Worm (Caenorhabditis elegans) whole organism, L4/young adult: ENCODE measurements around the gene ins-10.
A peak's percentile ranks its signal among the peaks of the same experiment; 100 is the strongest.
"Not testable (repeated sequence)": the region's sequence is repeated elsewhere in the genome, so short reads cannot be mapped to it uniquely, and the experiment has no call there.

Experiments used
- W03F9.2 ChIP-seq: fragments of 150-350 bp; optimal IDR thresholded peaks from 2 replicates; lab custom pipeline; 2014; ENCODE audit warnings: missing biosample characterization, missing genetic modification characterization
- dao-5 ChIP-seq: sonication (generic microtip); optimal IDR thresholded peaks from 2 replicates; lab custom pipeline; 2016; ENCODE audit warnings: missing genotype, missing genetic modification characterization, moderate library complexity, missing compliant biosample characterization
- him-1 ChIP-seq: sonication (generic microtip); optimal IDR thresholded peaks from 2 replicates; lab custom pipeline; 2016; ENCODE audit warnings: missing genotype, missing genetic modification reagents, missing genetic modification characterization, missing compliant biosample characterization

The ins-10 gene

DNA sequence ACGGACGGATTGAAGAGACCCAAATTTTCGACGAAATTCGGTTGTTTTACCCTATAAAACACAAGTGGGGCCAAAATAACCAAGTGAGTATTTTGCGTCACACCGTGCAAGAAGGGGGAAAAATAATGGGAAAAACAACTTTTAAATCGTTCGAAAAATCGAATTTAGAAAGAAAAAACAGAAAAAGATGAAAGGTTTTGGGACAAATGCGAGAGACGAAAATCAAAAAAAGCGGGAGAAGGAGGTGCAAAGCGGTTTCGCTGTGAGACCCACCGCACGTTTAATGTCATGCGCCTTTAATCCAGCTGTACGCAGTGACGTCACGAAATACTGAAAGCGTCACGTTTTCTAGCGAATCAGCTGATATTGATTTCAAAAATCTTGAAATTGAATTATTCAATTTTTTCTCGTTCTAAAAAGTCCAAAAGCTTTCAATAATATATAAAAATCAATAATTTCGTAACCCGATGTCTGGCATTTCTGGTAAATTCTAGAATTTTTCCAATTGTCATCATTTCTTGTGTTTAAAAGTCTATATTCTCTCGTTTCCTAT, 21.7 kb upstream of the ins-10 start, which contains the start of the genes ddx-17 and aip-1:
ddx-17 (minus strand) TSS at position 51 of the 553 bp plus-strand sequence.
aip-1 (plus strand) TSS at position 332 of the 553 bp plus-strand sequence.
- TF ChIP-seq dao-5 (tag; lab: Kevin White, UChicago) (no peak), him-1 (tag; lab: Kevin White, UChicago) (peak; percentile 68), W03F9.2 (peak; percentile 77)

DNA sequence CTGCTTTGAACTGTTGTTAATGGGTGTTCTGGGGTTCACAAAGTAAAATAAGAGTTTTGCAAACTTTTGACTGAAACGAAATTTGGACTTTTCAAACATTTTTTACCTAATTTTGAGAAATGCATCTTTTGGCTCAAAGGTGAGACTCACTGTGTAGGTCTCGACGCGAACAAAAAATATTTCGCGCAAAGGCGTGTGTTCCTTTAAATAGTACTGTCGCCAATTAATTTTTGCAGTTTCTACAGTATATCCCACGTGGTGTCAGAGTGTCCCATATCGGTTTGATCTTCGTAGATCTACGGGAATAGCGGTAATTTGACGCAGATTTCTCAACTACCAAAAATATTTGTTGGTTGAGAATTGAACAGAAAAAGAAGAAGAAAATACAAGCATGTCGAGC, 20.1 kb upstream of the ins-10 start:
- no peak for TF ChIP-seq dao-5 (tag; lab: Kevin White, UChicago)
- TF ChIP-seq him-1 (tag; lab: Kevin White, UChicago) = no peak
- TF ChIP-seq W03F9.2 = no peak

DNA sequence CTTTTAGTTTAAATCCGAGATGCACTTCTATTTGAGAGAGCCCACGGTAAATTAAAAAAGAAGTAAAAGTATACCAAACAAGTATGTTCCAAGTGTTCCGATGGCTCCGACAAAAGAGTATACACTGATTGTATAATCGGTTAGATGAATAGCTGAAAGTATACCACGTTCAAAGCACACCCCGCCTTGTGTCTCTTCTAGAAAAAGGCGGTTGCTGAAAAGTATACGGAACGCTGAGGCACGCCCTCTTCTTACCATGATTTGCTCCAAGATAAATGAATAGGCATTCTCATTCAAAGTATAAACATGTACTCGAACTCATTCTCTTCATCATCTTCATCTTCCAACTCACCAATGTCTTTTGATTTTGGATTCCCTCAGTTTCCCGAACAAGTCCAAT, 19.4 kb upstream of the ins-10 start, which contains the start of gene end-3:
end-3 (plus strand) TSS at position 301 of the 400 bp plus-strand sequence.
- TF ChIP-seq W03F9.2 (no peak), dao-5 (tag; lab: Kevin White, UChicago) (no peak), him-1 (tag; lab: Kevin White, UChicago) (no peak)

DNA sequence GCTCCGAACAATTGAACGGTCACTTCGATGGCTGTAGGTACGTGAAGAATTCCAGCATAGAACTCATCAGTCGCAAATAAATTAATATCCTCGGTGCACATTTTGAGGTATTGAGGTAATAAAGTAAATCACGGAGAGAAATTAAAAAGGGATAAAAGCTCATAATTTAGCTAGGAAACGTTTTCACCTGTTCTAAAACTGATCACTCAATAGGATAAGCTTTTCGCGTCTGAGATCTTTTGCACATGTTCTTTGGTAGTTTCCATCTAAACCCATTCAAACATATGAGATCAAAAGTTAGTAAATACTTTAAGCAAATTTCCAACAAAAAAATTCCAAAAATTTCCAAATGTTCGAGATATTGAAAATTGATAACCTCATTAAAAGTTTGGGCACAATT, 16.3 kb upstream of the ins-10 start, which contains the start of gene srh-308:
srh-308 (minus strand) TSS at position 101 of the 400 bp plus-strand sequence.
- no peak for TF ChIP-seq W03F9.2

DNA sequence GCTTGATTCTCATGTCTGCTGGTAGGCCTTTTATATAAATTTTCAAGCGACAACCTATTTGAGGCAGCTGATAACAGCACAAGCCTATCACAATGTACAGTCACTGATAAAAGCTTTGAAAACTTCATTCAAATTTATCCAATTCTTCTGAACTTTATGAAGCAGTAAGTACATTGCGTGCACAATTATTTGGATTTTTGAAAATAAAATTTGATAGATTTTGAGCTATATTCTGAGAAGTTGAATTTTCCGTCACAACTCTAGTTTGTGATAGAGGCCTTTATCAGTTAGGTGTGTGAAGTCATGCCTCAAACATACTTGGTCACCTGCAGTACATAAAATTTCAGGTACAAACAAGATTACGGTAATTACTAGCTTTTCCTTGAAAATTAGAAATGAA, 15.1 kb upstream of the ins-10 start, which contains the start of the genes mtl-2 and T08G5.1:
mtl-2 (minus strand) TSS at position 34 of the 400 bp plus-strand sequence.
T08G5.1 (plus strand) TSS at position 127 of the 400 bp plus-strand sequence.
- no peak for TF ChIP-seq W03F9.2
- TF ChIP-seq him-1 (tag; lab: Kevin White, UChicago) = no peak
- no peak for TF ChIP-seq dao-5 (tag; lab: Kevin White, UChicago)

DNA sequence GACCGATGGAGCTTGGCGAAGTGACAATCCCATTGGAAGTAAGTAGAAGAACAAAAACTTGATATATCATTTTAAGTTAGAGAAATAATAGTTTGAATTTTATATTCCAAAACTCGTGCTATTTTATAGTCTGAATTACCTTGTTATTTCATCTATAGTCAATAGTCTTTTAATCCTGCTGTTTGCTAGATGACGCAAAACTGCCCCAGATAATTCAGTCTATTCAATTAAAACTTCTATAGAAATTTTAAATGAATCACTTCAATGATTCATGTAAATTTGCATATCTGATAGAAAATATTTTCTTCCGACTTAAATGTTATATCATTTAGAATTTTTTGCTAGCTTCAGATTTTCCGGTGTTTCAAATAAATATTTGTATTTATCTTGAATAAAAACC, 10.7 kb upstream of the ins-10 start, which contains the start of gene T08G5.15:
T08G5.15 (minus strand) TSS at position 101 of the 400 bp plus-strand sequence.
- TF ChIP-seq him-1 (tag; lab: Kevin White, UChicago) = no peak
- no peak for TF ChIP-seq W03F9.2

DNA sequence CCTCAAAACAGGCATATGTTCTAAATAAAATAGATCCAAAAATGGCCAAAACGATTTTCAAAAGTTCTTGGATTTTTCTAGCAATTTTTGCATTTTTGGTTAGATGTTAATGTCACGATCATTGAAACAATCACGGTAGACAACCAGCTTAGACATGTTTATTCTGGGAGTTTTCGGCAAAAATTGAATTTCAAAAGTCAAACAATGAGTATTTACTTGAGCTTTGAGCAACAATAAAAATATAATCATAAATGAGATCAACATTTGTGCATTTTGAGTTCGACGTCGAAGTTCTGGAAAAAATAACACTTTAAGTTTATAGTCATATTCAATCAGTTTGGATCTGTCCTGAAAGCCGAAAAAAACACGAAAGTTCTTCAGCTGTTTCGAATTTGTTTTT, 7.6 kb upstream of the ins-10 start, which contains the start of gene T08G5.2:
T08G5.2 (minus strand) TSS at position 101 of the 400 bp plus-strand sequence.
- TF ChIP-seq dao-5 (tag; lab: Kevin White, UChicago) (no peak), W03F9.2 (no peak), him-1 (tag; lab: Kevin White, UChicago) (no peak)

DNA sequence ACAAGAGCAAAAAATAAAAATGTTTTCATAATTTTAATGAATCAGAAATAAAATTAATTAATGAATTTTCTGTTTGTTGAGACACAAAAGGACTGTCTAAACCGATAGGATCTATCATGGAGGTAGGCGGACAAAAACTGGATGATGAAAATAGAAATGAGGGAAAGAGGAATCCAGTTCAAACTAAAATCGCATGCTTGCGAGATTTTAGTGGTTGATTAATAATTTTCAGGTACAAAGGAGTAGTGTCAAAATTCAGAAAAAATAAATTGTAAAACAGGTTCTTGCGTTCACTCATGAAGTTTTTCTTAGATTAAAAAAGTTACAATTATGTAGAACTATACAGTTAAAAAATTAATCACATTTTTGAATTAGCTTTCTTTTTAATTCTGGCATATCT, 6.4 kb upstream of the ins-10 start, which contains the start of gene T08G5.3:
T08G5.3 (minus strand) TSS at position 101 of the 400 bp plus-strand sequence.
- TF ChIP-seq him-1 (tag; lab: Kevin White, UChicago) (no peak), dao-5 (tag; lab: Kevin White, UChicago) (no peak), W03F9.2 (no peak)

DNA sequence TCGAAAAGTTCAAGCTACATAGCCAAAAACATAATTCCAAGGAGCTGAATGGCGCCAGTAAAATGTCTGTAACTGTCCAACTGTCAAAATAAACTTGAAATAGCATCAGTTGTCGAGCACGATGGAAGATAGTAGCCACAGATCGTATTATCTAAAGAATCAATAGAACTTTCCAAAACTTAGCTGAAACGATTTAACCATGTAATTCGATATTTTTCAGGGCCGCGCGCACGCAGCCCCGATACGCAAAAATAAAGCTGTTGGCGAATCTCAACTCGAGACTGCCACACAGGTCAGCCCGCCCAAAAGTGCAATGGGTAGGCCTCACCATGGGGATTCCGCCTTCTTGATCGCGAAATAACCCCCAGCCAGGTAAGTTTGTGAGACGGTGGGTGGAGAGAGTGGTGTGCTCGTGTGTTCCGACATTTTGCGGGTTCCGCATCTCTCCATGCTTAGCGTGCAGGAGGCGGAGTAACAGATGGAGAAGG, 5.4 kb upstream of the ins-10 start:
- no peak for TF ChIP-seq him-1 (tag; lab: Kevin White, UChicago)
- TF ChIP-seq W03F9.2 = no peak
- TF ChIP-seq dao-5 (tag; lab: Kevin White, UChicago) = peak; percentile 20

DNA sequence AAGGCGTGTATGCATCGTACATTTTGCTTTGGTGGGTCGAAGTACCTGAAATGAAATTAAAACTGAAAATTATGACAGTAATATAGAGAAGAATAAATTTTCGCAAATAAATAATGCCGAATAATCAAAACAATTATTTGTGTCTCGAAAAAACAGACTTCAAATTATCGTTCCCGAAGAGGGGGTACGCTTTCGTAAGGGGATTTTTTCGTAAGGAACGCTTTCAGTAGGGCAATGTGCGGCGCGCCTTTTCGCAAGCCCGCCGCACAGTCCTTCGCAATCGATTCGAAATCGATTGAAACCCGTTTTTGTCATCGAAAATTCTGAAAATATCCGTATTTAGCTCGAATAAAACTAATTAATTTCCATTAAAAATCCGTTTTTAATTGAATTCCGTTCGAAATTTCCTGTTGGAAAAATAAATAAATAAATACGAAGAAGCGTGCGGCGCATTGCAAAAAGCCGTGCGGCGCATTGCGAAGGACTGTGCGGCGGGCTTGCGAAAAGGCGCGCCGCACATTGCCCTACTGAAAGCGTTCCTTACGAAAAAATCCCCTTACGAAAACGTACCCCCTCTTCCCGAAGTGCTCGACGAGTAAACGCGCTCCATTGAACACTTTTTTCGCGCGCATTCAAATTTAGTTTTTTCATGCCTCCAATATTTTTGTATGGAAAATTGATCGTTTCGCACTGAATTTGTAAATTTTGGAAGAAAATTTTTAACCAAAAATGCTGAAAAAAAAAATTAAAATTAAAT, 4.8 kb downstream of the ins-10 start, which contains the start of gene vps-39:
vps-39 (minus strand) TSS at position 51 of the 757 bp plus-strand sequence.
- TF ChIP-seq dao-5 (tag; lab: Kevin White, UChicago); him-1 (tag; lab: Kevin White, UChicago); W03F9.2: not testable (repeated sequence)

DNA sequence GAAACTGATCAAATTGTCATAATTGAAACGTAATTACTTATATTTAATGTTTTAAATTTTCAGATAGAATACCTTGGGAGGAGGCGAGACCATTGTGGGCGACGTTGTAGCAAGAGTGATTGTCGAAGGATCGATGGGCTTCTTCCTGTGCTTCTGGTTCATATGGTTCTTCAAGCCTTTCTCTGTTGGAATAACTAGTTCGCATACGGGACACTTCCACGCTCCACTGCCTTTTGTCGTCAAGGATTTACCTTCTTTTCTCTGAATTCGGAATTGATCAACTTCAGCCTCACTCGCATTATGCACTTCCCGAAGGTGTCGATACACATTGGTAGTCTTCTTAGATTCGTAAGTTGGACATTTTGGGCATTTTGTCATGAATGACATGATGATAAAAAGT, 15.5 kb downstream of the ins-10 start, which contains the start of gene F58D12.1:
F58D12.1 (plus strand) TSS at position 301 of the 400 bp plus-strand sequence.
- not testable (repeated sequence) for TF ChIP-seq dao-5 (tag; lab: Kevin White, UChicago); him-1 (tag; lab: Kevin White, UChicago); W03F9.2

DNA sequence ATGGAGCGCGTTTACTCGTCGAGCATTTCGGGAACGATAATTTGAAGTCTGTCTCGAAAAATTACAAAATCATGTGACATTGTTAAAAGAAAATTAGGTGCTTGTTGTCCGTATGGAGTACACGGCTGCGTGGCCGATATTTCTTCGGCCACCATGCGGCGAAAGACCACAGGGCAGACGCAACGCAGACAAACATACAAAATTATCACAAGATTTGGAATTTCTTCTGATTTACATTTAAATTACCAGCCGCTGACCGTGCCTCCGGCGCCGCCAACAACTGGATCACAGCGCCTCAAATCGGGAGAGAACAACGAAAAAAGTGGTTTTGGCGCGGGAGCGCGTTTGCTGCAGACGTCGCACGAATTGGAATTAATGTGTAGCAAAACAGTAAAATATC, 21.3 kb downstream of the ins-10 start:
- peak; percentile 71 for TF ChIP-seq W03F9.2
- TF ChIP-seq him-1 (tag; lab: Kevin White, UChicago) = peak; percentile 65

DNA sequence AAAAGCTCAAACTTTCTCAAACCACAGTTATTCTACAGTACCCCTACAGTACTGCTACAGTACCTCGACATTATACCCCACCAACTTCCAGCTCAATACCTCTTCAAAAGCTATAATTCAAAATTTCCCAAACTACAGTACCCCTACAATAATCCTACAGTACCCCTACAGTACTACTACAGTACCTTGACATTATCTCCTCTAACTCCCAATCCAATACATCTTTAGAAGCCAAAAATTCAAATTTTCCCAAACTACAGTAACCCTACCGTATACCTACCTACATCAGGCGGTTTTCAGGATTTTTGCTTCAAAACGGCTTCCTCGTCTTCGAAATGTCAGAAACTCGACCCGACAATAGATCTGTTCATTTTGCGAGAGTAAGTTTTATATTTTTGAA, 23.8 kb downstream of the ins-10 start, which contains the start of gene F58D12.3:
F58D12.3 (plus strand) TSS at position 301 of the 400 bp plus-strand sequence.
- TF ChIP-seq dao-5 (tag; lab: Kevin White, UChicago) (no peak), W03F9.2 (no peak), him-1 (tag; lab: Kevin White, UChicago) (no peak)
